Worm (Caenorhabditis elegans) whole organism, L3 larva: ENCODE data around the gene tab-1.

Experiments used
- ZK546.5 ChIP-seq: sonication (generic microtip); optimal IDR thresholded peaks from 2 replicates; lab custom pipeline; 2017; ENCODE audit warnings: missing biosample characterization, missing genetic modification characterization
- ama-1 ChIP-seq: fragments of 150-350 bp; optimal IDR thresholded peaks from 2 replicates; lab custom pipeline; 2018
- lin-15B ChIP-seq: fragments of 150-350 bp; optimal IDR thresholded peaks from 2 replicates; lab custom pipeline; 2014; ENCODE audit warnings: missing biosample characterization, missing genetic modification characterization
- nhr-12 ChIP-seq: fragments of 150-350 bp; optimal IDR thresholded peaks from 2 replicates; lab custom pipeline; 2014; ENCODE audit warnings: missing biosample characterization, missing genetic modification characterization
- nhr-23 ChIP-seq: fragments of 150-350 bp; optimal IDR thresholded peaks from 2 replicates; lab custom pipeline; 2014; ENCODE audit warnings: missing biosample characterization, missing genetic modification reagents, missing genetic modification characterization
- nhr-237 ChIP-seq: fragments of 150-350 bp; optimal IDR thresholded peaks from 2 replicates; lab custom pipeline; 2014; ENCODE audit warnings: missing biosample characterization, missing genetic modification characterization
- nhr-76 ChIP-seq: fragments of 150-350 bp; sonication (generic microtip); optimal IDR thresholded peaks from 5 replicates; lab custom pipeline; 2014; ENCODE audit warnings: missing biosample characterization, missing genetic modification characterization
- nhr-77 ChIP-seq: fragments of 150-350 bp; optimal IDR thresholded peaks from 2 replicates; lab custom pipeline; 2014; ENCODE audit warnings: missing biosample characterization, missing genetic modification characterization
- pha-4 ChIP-seq: fragments of 150-350 bp; optimal IDR thresholded peaks from 2 replicates; lab custom pipeline; 2014; ENCODE audit warnings: missing biosample characterization, missing genetic modification reagents, missing genetic modification characterization
- snpc-4 ChIP-seq: fragments of 150-350 bp; optimal IDR thresholded peaks from 2 replicates; lab custom pipeline; 2014; ENCODE audit warnings: missing biosample characterization, missing genetic modification characterization

DNA sequence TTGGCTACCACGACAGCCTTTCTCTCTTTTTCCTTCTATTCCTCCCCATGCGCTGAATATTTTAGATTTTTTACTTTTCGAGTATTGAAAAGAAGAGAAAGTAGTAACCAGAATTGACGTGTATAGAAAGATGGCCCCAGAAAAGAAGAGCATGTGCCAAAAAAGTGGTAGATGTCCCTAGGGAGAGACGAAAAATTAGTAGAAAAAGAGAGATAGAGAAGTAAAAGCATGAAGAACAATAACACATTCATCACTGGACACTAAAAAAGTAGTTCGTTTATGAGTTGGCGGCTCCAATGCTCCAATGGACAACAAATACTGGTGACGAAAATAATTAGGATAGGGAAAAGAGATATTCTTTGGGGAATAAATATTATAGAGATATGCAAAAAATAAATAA is 9.4 kb downstream of the tab-1 start:
- TF ChIP-seq pha-4 (tag; lab: Kevin White, UChicago) (no peak), nhr-23 (tag; lab: Kevin White, UChicago) (no peak), nhr-237 (tag; lab: Kevin White, UChicago) (no peak), lin-15B (tag; lab: Kevin White, UChicago) (no peak), ZK546.5 (no peak), nhr-76 (tag; lab: Kevin White, UChicago) (no peak), nhr-77 (tag; lab: Kevin White, UChicago) (no peak), nhr-12 (tag; lab: Kevin White, UChicago) (no peak), snpc-4 (no peak), ama-1 (no peak)
